Worm (Caenorhabditis elegans) whole organism, L2 larva: ENCODE data around the gene C14A4.8.

Experiments used
- ama-1 ChIP-seq: fragments of 150-350 bp; optimal IDR thresholded peaks from 2 replicates; lab custom pipeline; 2018; ENCODE audit warnings: inconsistent platforms
- elt-3 ChIP-seq: sonication (generic microtip); optimal IDR thresholded peaks from 2 replicates; lab custom pipeline; 2017; ENCODE audit warnings: missing biosample characterization, missing genetic modification characterization
- fos-1 ChIP-seq: fragments of 150-350 bp; optimal IDR thresholded peaks from 2 replicates; lab custom pipeline; 2014; ENCODE audit warnings: missing biosample characterization, missing genetic modification characterization
- lin-11 ChIP-seq: fragments of 150-350 bp; sonication (generic microtip); optimal IDR thresholded peaks from 2 replicates; lab custom pipeline; 2014; ENCODE audit warnings: missing biosample characterization, missing genetic modification characterization, inconsistent platforms, mixed read lengths
- lin-39 ChIP-seq: fragments of 150-350 bp; optimal IDR thresholded peaks from 2 replicates; lab custom pipeline; 2014; ENCODE audit warnings: missing biosample characterization, missing genetic modification reagents, missing genetic modification characterization
- lsy-2 ChIP-seq, 2 experiments: fragments of 150-350 bp in 1 of 2; sonication (generic microtip) in 1 of 2; optimal IDR thresholded peaks; 2 replicates each; lab custom pipeline; 2014 to 2017; ENCODE audit warnings: missing biosample characterization in 2 of 2, missing genetic modification characterization in 2 of 2
- nhr-11 ChIP-seq: fragments of 150-350 bp; optimal IDR thresholded peaks from 2 replicates; lab custom pipeline; 2014; ENCODE audit warnings: missing biosample characterization, missing genetic modification characterization
- nhr-25 ChIP-seq: fragments of 150-350 bp; sonication (generic microtip); optimal IDR thresholded peaks from 3 replicates; lab custom pipeline; 2014; ENCODE audit warnings: missing biosample characterization, missing genetic modification characterization
- sma-3 ChIP-seq: sonication (generic microtip); optimal IDR thresholded peaks from 2 replicates; lab custom pipeline; 2016; ENCODE audit warnings: missing genetic modification reagents, missing genetic modification characterization, missing compliant biosample characterization
- snpc-4 ChIP-seq: fragments of 150-350 bp; optimal IDR thresholded peaks from 2 replicates; lab custom pipeline; 2014; ENCODE audit warnings: missing biosample characterization, missing genetic modification characterization
- unc-55 ChIP-seq: fragments of 150-350 bp; sonication (generic microtip); optimal IDR thresholded peaks from 3 replicates; lab custom pipeline; 2014; ENCODE audit warnings: missing biosample characterization, missing genetic modification reagents, missing genetic modification characterization
- zag-1 ChIP-seq: fragments of 150-350 bp; optimal IDR thresholded peaks from 2 replicates; lab custom pipeline; 2014; ENCODE audit warnings: missing biosample characterization, missing genetic modification characterization
- ztf-4 ChIP-seq: fragments of 150-350 bp; optimal IDR thresholded peaks from 2 replicates; lab custom pipeline; 2014; ENCODE audit warnings: missing biosample characterization, missing genetic modification characterization

- no peak for TF ChIP-seq ama-1 (lab: Kevin White, UChicago)
- no peak for TF ChIP-seq lin-11 (tag; lab: Kevin White, UChicago)
- TF ChIP-seq ztf-4 (tag; lab: Kevin White, UChicago) = no peak
- TF ChIP-seq elt-3 (tag; lab: Kevin White, UChicago) = no peak
- no peak for TF ChIP-seq nhr-25 (tag; lab: Kevin White, UChicago)
- TF ChIP-seq lin-39 = no peak
- no peak for TF ChIP-seq snpc-4 (tag; lab: Kevin White, UChicago)
- TF ChIP-seq zag-1 = no peak
- no peak for TF ChIP-seq sma-3 (GFP tag; lab: Kevin White, UChicago)
- no peak for TF ChIP-seq lsy-2 (tag; optimal IDR thresholded peaks at IDR 0.05; lab: Kevin White, UChicago)
- TF ChIP-seq unc-55 (GFP tag; lab: Kevin White, UChicago) = no peak
- TF ChIP-seq fos-1 = no peak
- TF ChIP-seq nhr-11 (tag; lab: Kevin White, UChicago) = no peak
These were observed 15.6 kb downstream of the C14A4.8 start, which contains the start of gene mrps-22 for ce11 chrII:10582318-10582717.
